Worm (Caenorhabditis elegans) whole organism, L4/young adult: ENCODE results near the gene ttbk-3.

Source experiments
- W03F9.2 ChIP-seq: fragments of 150-350 bp; optimal IDR thresholded peaks from 2 replicates; lab custom pipeline; 2014; ENCODE audit warnings: missing biosample characterization, missing genetic modification characterization
- dao-5 ChIP-seq: sonication (generic microtip); optimal IDR thresholded peaks from 2 replicates; lab custom pipeline; 2016; ENCODE audit warnings: missing genotype, missing genetic modification characterization, moderate library complexity, missing compliant biosample characterization
- him-1 ChIP-seq: sonication (generic microtip); optimal IDR thresholded peaks from 2 replicates; lab custom pipeline; 2016; ENCODE audit warnings: missing genotype, missing genetic modification reagents, missing genetic modification characterization, missing compliant biosample characterization

ce11 chrIV:9843760-9844159, 46.0 kb downstream of the ttbk-3 start, which contains the start of gene nspd-2:
- TF ChIP-seq him-1 (tag; lab: Kevin White, UChicago): no peak
- TF ChIP-seq W03F9.2 (tag; lab: Kevin White, UChicago): no peak
- TF ChIP-seq dao-5 (tag; lab: Kevin White, UChicago): no peak
